Worm (Caenorhabditis elegans) whole organism, midembryonic: Measurements from ENCODE around the gene abu-13.
"Not testable (repeated sequence)": the region's sequence is repeated elsewhere in the genome, so short reads cannot be mapped to it uniquely, and the experiment has no call there.

Experiments used
- T22C8.4 ChIP-seq: fragments of 200-800 bp; sonication (Bioruptor generic); IDR thresholded peaks from 2 replicates; pipeline ENCODE4 v1.3.6; 2022; ENCODE audit warnings: missing genetic modification characterization, missing compliant biosample characterization
- flt-1 ChIP-seq: fragments of 200-800 bp; sonication (Bioruptor generic); IDR thresholded peaks from 2 replicates; pipeline ENCODE4 v1.3.6; 2022; ENCODE audit warnings: missing genetic modification characterization, missing compliant biosample characterization
- med-1 ChIP-seq: sonication (generic microtip); optimal IDR thresholded peaks from 2 replicates; lab custom pipeline; 2017; ENCODE audit warnings: missing genetic modification characterization, mild to moderate bottlenecking, missing compliant biosample characterization, antibody characterized with exemption, missing genetic modification reagents; ENCODE audit not compliant: insufficient read depth
- ztf-29 ChIP-seq: fragments of 200-800 bp; sonication (Bioruptor generic); IDR thresholded peaks from 2 replicates; pipeline ENCODE4 v1.3.6; 2022; ENCODE audit warnings: missing genetic modification reagents, missing genetic modification characterization, missing compliant biosample characterization

DNA sequence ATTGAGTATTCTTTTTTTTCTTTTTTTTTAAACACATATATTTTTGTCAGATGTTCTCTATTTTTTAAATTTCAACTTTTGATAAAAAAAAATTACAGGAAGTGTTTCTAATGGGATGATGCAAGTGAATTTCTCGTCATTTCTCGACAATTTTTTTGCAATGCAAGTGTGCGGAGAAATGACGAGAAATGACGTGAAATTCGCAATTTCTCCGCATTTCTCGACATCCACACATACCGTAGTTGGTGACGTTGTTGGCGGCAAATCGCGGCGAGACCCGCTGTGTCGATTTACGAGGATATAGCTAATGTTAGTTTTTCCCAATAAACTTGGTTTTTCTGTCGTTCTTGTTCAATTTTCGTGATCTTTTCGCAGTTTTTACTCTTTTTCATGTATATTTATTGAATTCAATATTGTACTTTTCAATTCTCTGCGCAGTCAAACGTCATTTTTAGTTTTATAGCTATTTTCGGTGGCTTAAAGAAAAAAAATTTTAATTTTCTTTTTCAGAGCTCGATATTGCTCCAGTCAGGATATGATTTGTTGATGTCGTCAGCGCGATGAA is 36.4 kb upstream of the abu-13 start, which contains the start of gene F31E3.6:
- not testable (repeated sequence) for TF ChIP-seq med-1 (GFP tag; lab: Kevin White, UChicago); T22C8.4; ztf-29 (GFP tag; lab: Robert Waterston, UW)
- TF ChIP-seq flt-1 = peak; percentile 30; the same call in 1 of the 2 replicates
